Fruit fly (Drosophila melanogaster): ENCODE data around the gene CG15210.

DNA sequence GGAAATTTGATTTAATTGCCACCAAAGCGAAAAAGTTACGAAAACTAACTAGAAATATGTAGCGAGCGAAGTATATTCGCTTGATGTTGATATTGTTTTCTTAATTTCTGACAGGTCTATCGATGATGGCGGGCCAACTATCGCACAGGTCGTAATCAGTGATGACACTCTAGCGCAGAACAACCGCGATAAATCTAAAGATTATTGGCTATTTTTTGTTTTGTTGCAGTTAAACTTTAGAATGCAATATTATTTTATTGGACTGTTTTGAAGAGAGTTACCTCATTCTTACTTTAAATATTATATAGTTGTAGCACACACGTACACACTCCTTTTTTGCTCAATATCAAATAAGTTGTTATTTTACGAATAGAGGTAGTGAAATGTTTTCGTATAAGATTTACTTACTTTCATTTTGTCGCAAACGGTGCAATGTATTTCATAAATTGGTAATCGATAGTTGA, 8.0 kb downstream of the CG15210 start, which contains the start of gene sbr:
- TF ChIP-seq CG9932 (GFP tag; IDR thresholded peaks at IDR 0.05), result peak; percentile 68
- no peak for TF ChIP-seq CG2678 (tag; optimal IDR thresholded peaks at IDR 0.05)
- TF ChIP-seq Six4 (GFP tag; optimal IDR thresholded peaks at IDR 0.05), result no peak

Data from whole organism, embryonic.